Worm (Caenorhabditis elegans) whole organism, late embryonic: ENCODE measurements around the gene tbx-8.

Experiments used
- C08G9.2 ChIP-seq: sonication (generic microtip); optimal IDR thresholded peaks from 2 replicates; lab custom pipeline; 2016; ENCODE audit warnings: mild to moderate bottlenecking, missing genetic modification characterization, moderate library complexity, missing compliant biosample characterization
- C38D4.7 ChIP-seq: fragments of 200-800 bp; sonication (Bioruptor generic); optimal IDR thresholded peaks from 2 replicates; lab custom pipeline; 2018; ENCODE audit warnings: mild to moderate bottlenecking, missing genetic modification characterization, moderate library complexity, missing compliant biosample characterization
- F13H6.1 ChIP-seq: sonication (generic microtip); optimal IDR thresholded peaks from 2 replicates; lab custom pipeline; 2016; ENCODE audit warnings: missing genetic modification characterization, missing compliant biosample characterization
- K09A11.1 ChIP-seq: sonication (generic microtip); optimal IDR thresholded peaks from 2 replicates; lab custom pipeline; 2017; ENCODE audit warnings: antibody characterized with exemption, mild to moderate bottlenecking, missing genetic modification characterization, missing compliant biosample characterization; ENCODE audit not compliant: insufficient read depth
- Y22D7AL.16 ChIP-seq: sonication (generic microtip); optimal IDR thresholded peaks from 2 replicates; lab custom pipeline; 2016; ENCODE audit warnings: missing genetic modification characterization, missing compliant biosample characterization
- ahr-1 ChIP-seq: sonication (generic microtip); optimal IDR thresholded peaks from 2 replicates; lab custom pipeline; 2016; ENCODE audit warnings: missing genetic modification characterization, missing compliant biosample characterization
- ceh-14 ChIP-seq: sonication (generic microtip); optimal IDR thresholded peaks from 2 replicates; lab custom pipeline; 2016; ENCODE audit warnings: missing genotype, missing genetic modification characterization, missing compliant biosample characterization
- ceh-18 ChIP-seq: sonication (generic microtip); optimal IDR thresholded peaks from 2 replicates; lab custom pipeline; 2016; ENCODE audit warnings: missing genetic modification characterization, missing compliant biosample characterization
- ceh-19 ChIP-seq: fragments of 200-800 bp; sonication (Bioruptor generic); optimal IDR thresholded peaks from 2 replicates; lab custom pipeline; 2018; ENCODE audit warnings: mild to moderate bottlenecking, missing genetic modification characterization, missing compliant biosample characterization
- ceh-22 ChIP-seq: sonication (generic microtip); optimal IDR thresholded peaks from 2 replicates; lab custom pipeline; 2017; ENCODE audit warnings: missing biosample characterization, missing genetic modification characterization
- ceh-24 ChIP-seq: sonication (generic microtip); optimal IDR thresholded peaks from 2 replicates; lab custom pipeline; 2016; ENCODE audit warnings: mild to moderate bottlenecking, missing genetic modification characterization, missing compliant biosample characterization
- ceh-30 ChIP-seq: fragments of 150-350 bp; optimal IDR thresholded peaks from 2 replicates; lab custom pipeline; 2014; ENCODE audit warnings: missing biosample characterization, missing genetic modification characterization
- ceh-34 ChIP-seq: sonication (generic microtip); optimal IDR thresholded peaks from 2 replicates; lab custom pipeline; 2016; ENCODE audit warnings: mild to moderate bottlenecking, missing genetic modification characterization, missing compliant biosample characterization
- ceh-45 ChIP-seq: fragments of 200-800 bp; sonication (Bioruptor generic); IDR thresholded peaks from 2 replicates; pipeline ENCODE4 v1.3.6; 2022; ENCODE audit warnings: missing genetic modification reagents, missing genetic modification characterization, missing compliant biosample characterization
- ceh-48 ChIP-seq: sonication (generic microtip); optimal IDR thresholded peaks from 2 replicates; lab custom pipeline; 2016; ENCODE audit warnings: missing genetic modification characterization, inconsistent platforms, missing compliant biosample characterization
- ceh-6 ChIP-seq: fragments of 200-800 bp; sonication (Bioruptor generic); optimal IDR thresholded peaks from 2 replicates; lab custom pipeline; 2018; ENCODE audit warnings: mild to moderate bottlenecking, missing genetic modification characterization, missing compliant biosample characterization
- dmd-4 ChIP-seq: sonication (generic microtip); optimal IDR thresholded peaks from 2 replicates; lab custom pipeline; 2016; ENCODE audit warnings: borderline replicate concordance, missing genetic modification characterization, missing compliant biosample characterization
- dve-1 ChIP-seq: sonication (generic microtip); optimal IDR thresholded peaks from 2 replicates; lab custom pipeline; 2017; ENCODE audit warnings: antibody characterized with exemption, mild to moderate bottlenecking, missing genetic modification characterization, missing compliant biosample characterization
- elt-2 ChIP-seq: sonication (generic microtip); optimal IDR thresholded peaks from 2 replicates; lab custom pipeline; 2016; ENCODE audit warnings: missing genetic modification reagents, missing genetic modification characterization, missing compliant biosample characterization
- elt-4 ChIP-seq: sonication (generic microtip); optimal IDR thresholded peaks from 2 replicates; lab custom pipeline; 2016; ENCODE audit warnings: missing genetic modification characterization, missing compliant biosample characterization
- eyg-1 ChIP-seq: sonication (generic microtip); optimal IDR thresholded peaks from 2 replicates; lab custom pipeline; 2016; ENCODE audit warnings: missing genotype, missing genetic modification characterization, missing compliant biosample characterization
- fkh-10 ChIP-seq: fragments of 150-350 bp; optimal IDR thresholded peaks from 2 replicates; lab custom pipeline; 2014; ENCODE audit warnings: missing biosample characterization, missing genetic modification reagents, missing genetic modification characterization
- gmeb-2 ChIP-seq: sonication (generic microtip); optimal IDR thresholded peaks from 2 replicates; lab custom pipeline; 2016; ENCODE audit warnings: missing genetic modification characterization, inconsistent platforms, missing compliant biosample characterization
- hlh-13 ChIP-seq: fragments of 200-800 bp; sonication (Bioruptor generic); optimal IDR thresholded peaks from 2 replicates; lab custom pipeline; 2018; ENCODE audit warnings: mild to moderate bottlenecking, missing genetic modification characterization, missing compliant biosample characterization
- hlh-30 ChIP-seq: sonication (generic microtip); optimal IDR thresholded peaks from 2 replicates; lab custom pipeline; 2017; ENCODE audit warnings: antibody characterized with exemption, missing genetic modification characterization, missing compliant biosample characterization; ENCODE audit not compliant: insufficient read depth
- hlh-6 ChIP-seq: sonication (generic microtip); optimal IDR thresholded peaks from 2 replicates; lab custom pipeline; 2016; ENCODE audit warnings: missing genotype, missing genetic modification characterization, missing compliant biosample characterization
- lim-6 ChIP-seq: sonication (generic microtip); optimal IDR thresholded peaks from 2 replicates; lab custom pipeline; 2016; ENCODE audit warnings: missing genetic modification characterization, missing compliant biosample characterization
- lin-11 ChIP-seq: fragments of 200-800 bp; sonication (Bioruptor generic); optimal IDR thresholded peaks from 2 replicates; lab custom pipeline; 2018; ENCODE audit warnings: mild to moderate bottlenecking, missing genetic modification characterization, missing compliant biosample characterization
- nfya-1 ChIP-seq: sonication (generic microtip); optimal IDR thresholded peaks from 2 replicates; lab custom pipeline; 2017; ENCODE audit warnings: missing genetic modification characterization, mild to moderate bottlenecking, missing compliant biosample characterization, antibody characterized with exemption, moderate library complexity
- npax-4 ChIP-seq: sonication (generic microtip); optimal IDR thresholded peaks from 2 replicates; lab custom pipeline; 2016; ENCODE audit warnings: missing genetic modification characterization, missing compliant biosample characterization
- odd-2 ChIP-seq: sonication (generic microtip); optimal IDR thresholded peaks from 2 replicates; lab custom pipeline; 2017; ENCODE audit warnings: antibody characterized with exemption, mild to moderate bottlenecking, missing genetic modification characterization, missing compliant biosample characterization
- pag-3 ChIP-seq: sonication (generic microtip); optimal IDR thresholded peaks from 2 replicates; lab custom pipeline; 2016; ENCODE audit warnings: missing compliant biosample characterization, missing genetic modification characterization, borderline replicate concordance
- pat-9 ChIP-seq: fragments of 200-800 bp; sonication (Bioruptor generic); optimal IDR thresholded peaks from 2 replicates; lab custom pipeline; 2018; ENCODE audit warnings: mild to moderate bottlenecking, missing genetic modification characterization, moderate library complexity, missing compliant biosample characterization
- pha-2 ChIP-seq: sonication (generic microtip); optimal IDR thresholded peaks from 2 replicates; lab custom pipeline; 2017; ENCODE audit warnings: mild to moderate bottlenecking, missing genetic modification characterization, missing compliant biosample characterization
- pha-4 ChIP-seq: fragments of 150-350 bp; optimal IDR thresholded peaks from 2 replicates; lab custom pipeline; 2018; ENCODE audit warnings: missing biosample characterization, missing genetic modification reagents, missing genetic modification characterization
- pqm-1 ChIP-seq: sonication (generic microtip); optimal IDR thresholded peaks from 2 replicates; lab custom pipeline; 2016; ENCODE audit warnings: missing genetic modification characterization, missing compliant biosample characterization
- ref-2 ChIP-seq: sonication (generic microtip); optimal IDR thresholded peaks from 2 replicates; lab custom pipeline; 2016; ENCODE audit warnings: missing genetic modification characterization, missing compliant biosample characterization
- rnt-1 ChIP-seq: sonication (generic microtip); optimal IDR thresholded peaks from 2 replicates; lab custom pipeline; 2016; ENCODE audit warnings: missing genetic modification characterization, missing compliant biosample characterization
- sdc-2 ChIP-seq: sonication (generic microtip); optimal IDR thresholded peaks from 2 replicates; lab custom pipeline; 2016; ENCODE audit warnings: missing genotype, missing genetic modification characterization, missing compliant biosample characterization
- sox-2 ChIP-seq: fragments of 200-800 bp; sonication (Bioruptor generic); IDR thresholded peaks from 2 replicates; pipeline ENCODE4 v1.3.6; 2022; ENCODE audit warnings: missing genetic modification reagents, missing genetic modification characterization, missing compliant biosample characterization
- sox-4 ChIP-seq: sonication (generic microtip); optimal IDR thresholded peaks from 2 replicates; lab custom pipeline; 2017; ENCODE audit warnings: mild to moderate bottlenecking, missing genetic modification characterization, inconsistent platforms, missing compliant biosample characterization
- syd-9 ChIP-seq: sonication (generic microtip); optimal IDR thresholded peaks from 2 replicates; lab custom pipeline; 2016; ENCODE audit warnings: mild to moderate bottlenecking, missing genetic modification characterization, moderate library complexity, missing compliant biosample characterization
- tbx-2 ChIP-seq: sonication (generic microtip); optimal IDR thresholded peaks from 2 replicates; lab custom pipeline; 2016; ENCODE audit warnings: missing genetic modification characterization, missing compliant biosample characterization
- unc-3 ChIP-seq, 2 experiments: fragments of 200-800 bp in 1 of 2; sonication (Bioruptor generic) in 1 of 2; sonication (generic microtip) in 1 of 2; conservative IDR thresholded peaks in 1 of 2; optimal IDR thresholded peaks in 1 of 2; 2 replicates each; pipeline versions ENCODE4 v1.3.6 to Lab custom; 2016 to 2022; ENCODE audit warnings: missing compliant biosample characterization in 2 of 2, missing genetic modification characterization in 2 of 2, missing genetic modification reagents in 1 of 2
- unc-42 ChIP-seq: sonication (generic microtip); optimal IDR thresholded peaks from 2 replicates; lab custom pipeline; 2016; ENCODE audit warnings: missing genotype, missing genetic modification characterization, missing compliant biosample characterization
- unc-55 ChIP-seq: sonication (generic microtip); optimal IDR thresholded peaks from 2 replicates; lab custom pipeline; 2017; ENCODE audit warnings: missing biosample characterization, missing genetic modification reagents, missing genetic modification characterization
- unc-86 ChIP-seq: sonication (generic microtip); optimal IDR thresholded peaks from 2 replicates; lab custom pipeline; 2016; ENCODE audit warnings: missing genetic modification characterization, missing compliant biosample characterization
- zip-5 ChIP-seq: sonication (generic microtip); optimal IDR thresholded peaks from 2 replicates; lab custom pipeline; 2016; ENCODE audit warnings: missing genetic modification characterization, missing compliant biosample characterization
- ztf-16 ChIP-seq: sonication (generic microtip); optimal IDR thresholded peaks from 2 replicates; lab custom pipeline; 2017; ENCODE audit warnings: missing genetic modification characterization, missing compliant biosample characterization

tbx-8 gene

DNA sequence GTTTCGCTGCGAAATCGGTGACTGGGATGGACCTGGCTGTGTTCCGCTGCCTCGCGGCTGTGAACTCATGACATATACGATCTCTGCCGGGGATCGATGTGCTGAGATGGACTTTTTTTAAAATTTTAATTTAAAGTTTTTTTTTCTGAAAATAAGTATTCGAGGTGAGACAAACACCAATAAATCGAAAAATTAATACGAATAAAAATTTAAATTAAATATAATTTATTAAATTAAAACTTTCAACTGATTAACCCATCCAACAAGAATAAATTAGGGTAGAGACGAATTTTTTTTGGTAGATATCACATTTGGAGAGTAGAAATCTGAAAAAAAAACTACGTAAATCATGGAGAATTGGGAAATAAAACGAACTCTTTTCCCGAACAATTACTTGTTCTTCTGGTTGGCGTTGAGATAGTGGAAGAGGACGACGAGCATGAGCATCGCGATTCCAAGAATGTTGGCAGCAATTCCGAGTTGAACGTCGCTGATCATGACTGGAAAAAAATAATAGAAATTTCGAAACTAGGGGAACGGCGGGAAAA, 29.0 kb upstream of the tbx-8 start, which contains the start of the genes unc-50 and ostf-4:
Gene unc-50, minus strand, starts transcription at position 101 of the 548 bp plus-strand sequence.
Gene ostf-4, minus strand, starts transcription at position 498 of the 548 bp plus-strand sequence.
- TF ChIP-seq ceh-22 (tag; lab: Kevin White, UChicago) (no peak), C08G9.2 (no peak), hlh-13 (GFP tag; lab: Kevin White, UChicago) (no peak), tbx-2 (tag; lab: Kevin White, UChicago) (no peak), gmeb-2 (no peak), zip-5 (no peak), hlh-6 (tag; lab: Kevin White, UChicago) (no peak)

DNA sequence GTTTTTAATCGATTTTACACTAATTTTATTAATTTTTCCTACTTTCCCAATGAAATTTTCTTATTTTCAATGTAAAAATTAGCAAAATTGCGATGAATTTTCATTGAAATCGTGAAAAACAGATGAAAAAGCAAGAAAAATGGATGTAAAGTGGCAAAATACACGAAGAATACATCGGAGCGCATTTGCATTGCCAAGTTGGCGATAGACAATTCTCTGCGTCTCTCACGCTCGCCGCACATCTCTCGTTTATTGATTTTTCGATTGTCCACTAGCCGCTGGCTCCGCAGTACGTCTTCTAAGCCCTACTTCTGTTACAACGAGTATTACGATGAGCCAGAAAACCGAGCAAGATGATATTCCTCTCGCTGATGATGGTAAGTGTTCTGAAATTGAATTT, 28.4 kb upstream of the tbx-8 start, which contains the start of gene unc-69:
Gene unc-69, plus strand, starts transcription at position 185 of the 400 bp plus-strand sequence.
- TF ChIP-seq hlh-6 (tag; lab: Kevin White, UChicago) (no peak), pat-9 (tag; lab: Kevin White, UChicago) (no peak), unc-3 (GFP tag; conservative IDR thresholded peaks at IDR 0.05; lab: Robert Waterston, UW) (no peak), unc-3 (tag; optimal IDR thresholded peaks at IDR 0.05; lab: Kevin White, UChicago) (no peak), lim-6 (tag; lab: Kevin White, UChicago) (no peak), unc-55 (GFP tag; lab: Kevin White, UChicago) (peak; percentile 10), dmd-4 (tag; lab: Kevin White, UChicago) (no peak), ceh-19 (GFP tag; lab: Kevin White, UChicago) (no peak), ztf-16 (no peak), ceh-45 (GFP tag; lab: Robert Waterston, UW) (no peak), rnt-1 (tag; lab: Kevin White, UChicago) (no peak), ceh-48 (tag; lab: Kevin White, UChicago) (peak; percentile 99), ceh-14 (tag; lab: Kevin White, UChicago) (no peak), lin-11 (no peak), fkh-10 (GFP tag; lab: Kevin White, UChicago) (no peak), syd-9 (tag; lab: Kevin White, UChicago) (no peak), elt-2 (tag; lab: Kevin White, UChicago) (no peak), pha-4 (no peak), nfya-1 (tag; lab: Kevin White, UChicago) (peak; percentile 75), npax-4 (tag; lab: Kevin White, UChicago) (no peak), hlh-13 (GFP tag; lab: Kevin White, UChicago) (no peak), ceh-24 (no peak), C08G9.2 (no peak), ahr-1 (tag; lab: Kevin White, UChicago) (no peak), odd-2 (tag; lab: Kevin White, UChicago) (no peak), unc-42 (peak; percentile 51), C38D4.7 (no peak), K09A11.1 (tag; lab: Kevin White, UChicago) (no peak), ceh-6 (GFP tag; lab: Kevin White, UChicago) (no peak), dve-1 (peak; percentile 2), ceh-30 (tag; lab: Kevin White, UChicago) (no peak), ref-2 (tag; lab: Kevin White, UChicago) (peak; percentile 30), Y22D7AL.16 (tag; lab: Kevin White, UChicago) (no peak), ceh-34 (tag; lab: Kevin White, UChicago) (peak; percentile 30), sox-4 (tag; lab: Kevin White, UChicago) (no peak), pqm-1 (no peak), ceh-18 (tag; lab: Kevin White, UChicago) (peak; percentile 6), zip-5 (no peak), hlh-30 (tag; lab: Kevin White, UChicago) (no peak), unc-86 (tag; lab: Kevin White, UChicago) (no peak), elt-4 (no peak), tbx-2 (tag; lab: Kevin White, UChicago) (no peak), sdc-2 (tag; lab: Kevin White, UChicago) (no peak), sox-2 (no peak), eyg-1 (tag; lab: Kevin White, UChicago) (no peak), pha-2 (no peak), F13H6.1 (tag; lab: Kevin White, UChicago) (no peak), pag-3 (tag; lab: Kevin White, UChicago) (no peak)
